Worm (Caenorhabditis elegans): ENCODE data around the gene srbc-59.

srbc-59 gene

ce11 chrV:741820-742219 is 36.6 kb upstream of the srbc-59 start, which contains the start of gene C05E4.7:
TSS of gene C05E4.7 (plus strand) at chrV:742120.
- TF ChIP-seq ceh-39 (tag; optimal IDR thresholded peaks at IDR 0.05): no peak
- TF ChIP-seq flh-1 (GFP tag; optimal IDR thresholded peaks at IDR 0.05): no peak
- TF ChIP-seq ceh-43 (GFP tag; optimal IDR thresholded peaks at IDR 0.05): no peak
- no peak for TF ChIP-seq nhr-2 (tag; optimal IDR thresholded peaks at IDR 0.05)
- TF ChIP-seq ztf-11 (tag; optimal IDR thresholded peaks at IDR 0.05): no peak
- no peak for TF ChIP-seq pha-4 (tag; optimal IDR thresholded peaks at IDR 0.05)
- TF ChIP-seq nhr-237 (tag; optimal IDR thresholded peaks at IDR 0.05): no peak
- TF ChIP-seq mep-1 (tag; optimal IDR thresholded peaks at IDR 0.05): no peak
- no peak for TF ChIP-seq nhr-76 (tag; optimal IDR thresholded peaks at IDR 0.05)
- TF ChIP-seq ham-2 (GFP tag; optimal IDR thresholded peaks at IDR 0.05): no peak
- TF ChIP-seq nhr-12 (tag; optimal IDR thresholded peaks at IDR 0.05): no peak
- TF ChIP-seq zip-8 (tag; optimal IDR thresholded peaks at IDR 0.05): no peak
- TF ChIP-seq bed-3 (GFP tag; optimal IDR thresholded peaks at IDR 0.05): no peak
- TF ChIP-seq elt-3 (tag; optimal IDR thresholded peaks at IDR 0.05): no peak
- no peak for TF ChIP-seq unc-39 (tag; optimal IDR thresholded peaks at IDR 0.05)
- no peak for TF ChIP-seq ces-1 (GFP tag; optimal IDR thresholded peaks at IDR 0.05)

ce11 chrV:743348-743747 is 35.1 kb upstream of the srbc-59 start, which contains the start of gene str-134:
TSS of gene str-134 (plus strand) at chrV:743648.
- TF ChIP-seq elt-3 (tag; optimal IDR thresholded peaks at IDR 0.05) (no peak), drap-1 (GFP tag; optimal IDR thresholded peaks at IDR 0.05) (no peak), mab-5 (tag; optimal IDR thresholded peaks at IDR 0.05) (no peak), unc-39 (tag; optimal IDR thresholded peaks at IDR 0.05) (no peak), tbx-8 (GFP tag; optimal IDR thresholded peaks at IDR 0.05) (no peak), ceh-83 (GFP tag; optimal IDR thresholded peaks at IDR 0.05) (no peak), hlh-1 (tag; optimal IDR thresholded peaks at IDR 0.05) (no peak), flh-1 (GFP tag; optimal IDR thresholded peaks at IDR 0.05) (no peak), lin-32 (GFP tag; optimal IDR thresholded peaks at IDR 0.05) (no peak), nhr-12 (tag; optimal IDR thresholded peaks at IDR 0.05) (no peak), unc-62 (GFP tag; optimal IDR thresholded peaks at IDR 0.05) (no peak), ces-1 (GFP tag; optimal IDR thresholded peaks at IDR 0.05) (no peak), unc-120 (tag; optimal IDR thresholded peaks at IDR 0.05; ENCODE audit: poor library complexity, severe bottlenecking) (no peak), snpc-4 (tag; optimal IDR thresholded peaks at IDR 0.05) (no peak), mep-1 (tag; optimal IDR thresholded peaks at IDR 0.05) (no peak), sem-2 (GFP tag; optimal IDR thresholded peaks at IDR 0.05) (no peak), cnd-1 (tag; optimal IDR thresholded peaks at IDR 0.05) (no peak), nhr-28 (tag; optimal IDR thresholded peaks at IDR 0.05) (no peak), lsy-2 (tag; optimal IDR thresholded peaks at IDR 0.05) (no peak)

ce11 chrV:748044-748443 is 30.4 kb upstream of the srbc-59 start, which contains the start of gene sri-4:
TSS of gene sri-4 (plus strand) at chrV:748344.
- TF ChIP-seq lin-32 (GFP tag; optimal IDR thresholded peaks at IDR 0.05) (no peak), elt-1 (tag; optimal IDR thresholded peaks at IDR 0.05; ENCODE audit: borderline replicate concordance, insufficient read depth) (no peak), ztf-11 (tag; optimal IDR thresholded peaks at IDR 0.05) (no peak), ces-1 (GFP tag; optimal IDR thresholded peaks at IDR 0.05) (no peak), mab-5 (tag; optimal IDR thresholded peaks at IDR 0.05) (no peak), ceh-83 (GFP tag; optimal IDR thresholded peaks at IDR 0.05) (no peak), bed-3 (GFP tag; optimal IDR thresholded peaks at IDR 0.05) (no peak), lsy-2 (tag; optimal IDR thresholded peaks at IDR 0.05) (no peak), ham-2 (GFP tag; optimal IDR thresholded peaks at IDR 0.05) (no peak), mep-1 (tag; optimal IDR thresholded peaks at IDR 0.05) (no peak), blmp-1 (tag; optimal IDR thresholded peaks at IDR 0.05) (no peak), hlh-1 (tag; optimal IDR thresholded peaks at IDR 0.05) (no peak), sptf-1 (tag; optimal IDR thresholded peaks at IDR 0.05) (no peak), mls-2 (tag; optimal IDR thresholded peaks at IDR 0.05) (no peak)

ce11 chrV:752679-753333 is 25.6 kb upstream of the srbc-59 start, which contains the start of the genes str-262 and srp-1:
TSS of gene str-262 (minus strand) at chrV:752779.
TSS of gene srp-1 (plus strand) at chrV:753283.
- TF ChIP-seq hlh-1 (tag; optimal IDR thresholded peaks at IDR 0.05): peak; percentile 71
- no peak for TF ChIP-seq lsy-2 (tag; optimal IDR thresholded peaks at IDR 0.05)

All from whole organism, mixed stage, embryonic.